In genomic region chrIII:13548982-13549381, ce11 we compare ENCODE assay signal across 2 worm cellular contexts.
TF ChIP-seq lines count a peak whose summit lies in the region.

Gene mmad-1 (minus strand): TSS chrIII:13549005.

TF ChIP-seq in whole organism, L1 larva, 84 proteins besides CTCF, POLR2A, EP300 and RAD21 (continued from another document):
- peak; percentile 31 for TF ChIP-seq ztf-4 (tag; optimal IDR thresholded peaks at IDR 0.05; lab: Kevin White, UChicago)
- no peak for TF ChIP-seq fkh-4 (tag; optimal IDR thresholded peaks at IDR 0.05; lab: Kevin White, UChicago; ENCODE audit: borderline replicate concordance)
- TF ChIP-seq egl-27 (tag; optimal IDR thresholded peaks at IDR 0.05; lab: Kevin White, UChicago), result no peak
- TF ChIP-seq pax-3 (tag; optimal IDR thresholded peaks at IDR 0.05; lab: Kevin White, UChicago), result no peak
- no peak for TF ChIP-seq ztf-11 (tag; optimal IDR thresholded peaks at IDR 0.05; lab: Kevin White, UChicago)
- TF ChIP-seq irx-1 (tag; optimal IDR thresholded peaks at IDR 0.05; lab: Kevin White, UChicago), result no peak
- TF ChIP-seq egl-13 (tag; optimal IDR thresholded peaks at IDR 0.05; lab: Kevin White, UChicago), result no peak
- no peak for TF ChIP-seq nhr-28 (tag; optimal IDR thresholded peaks at IDR 0.05; lab: Kevin White, UChicago)
- peak; percentile 63 for TF ChIP-seq nhr-47 (tag; optimal IDR thresholded peaks at IDR 0.05; lab: Kevin White, UChicago)
- no peak for TF ChIP-seq zip-4 (GFP tag; optimal IDR thresholded peaks at IDR 0.05; lab: Kevin White, UChicago)
- TF ChIP-seq sptf-1 (tag; optimal IDR thresholded peaks at IDR 0.05; lab: Kevin White, UChicago), result no peak
- TF ChIP-seq lsy-2 (tag; optimal IDR thresholded peaks at IDR 0.05; lab: Kevin White, UChicago), result peak; percentile 44 to 52
- TF ChIP-seq elt-3 (tag; optimal IDR thresholded peaks at IDR 0.05; lab: Kevin White, UChicago), result peak in 2 of 6 experiments; percentile 23 to 88
- peak; percentile 4 for TF ChIP-seq skn-1 (tag; optimal IDR thresholded peaks at IDR 0.05; lab: Kevin White, UChicago)
- no peak for TF ChIP-seq hlh-17 (GFP tag; optimal IDR thresholded peaks at IDR 0.05; lab: Kevin White, UChicago; ENCODE audit: borderline replicate concordance)
- TF ChIP-seq C16A3.4 (tag; optimal IDR thresholded peaks at IDR 0.05; lab: Kevin White, UChicago), result no peak
- no peak for TF ChIP-seq snpc-4 (tag; optimal IDR thresholded peaks at IDR 0.05; lab: Kevin White, UChicago)
- TF ChIP-seq ceh-82 (tag; optimal IDR thresholded peaks at IDR 0.05; lab: Kevin White, UChicago), result peak in 2 of 3 experiments; percentile 19 to 51
- TF ChIP-seq isw-1 (GFP tag; IDR thresholded peaks at IDR 0.05; lab: Robert Waterston, UW), result no peak
- no peak for TF ChIP-seq aha-1 (tag; optimal IDR thresholded peaks at IDR 0.05; lab: Kevin White, UChicago)
- peak in 1 of 2 experiments; percentile 73 for TF ChIP-seq mdl-1 (tag; optimal IDR thresholded peaks at IDR 0.05; lab: Kevin White, UChicago)
- peak; percentile 86 for TF ChIP-seq nhr-71 (tag; optimal IDR thresholded peaks at IDR 0.05; lab: Kevin White, UChicago)
- peak; percentile 73 for TF ChIP-seq fkh-8 (tag; optimal IDR thresholded peaks at IDR 0.05; lab: Kevin White, UChicago)
- no peak for TF ChIP-seq F16B12.6 (tag; optimal IDR thresholded peaks at IDR 0.05; lab: Kevin White, UChicago)
- TF ChIP-seq nhr-84 (tag; optimal IDR thresholded peaks at IDR 0.05; lab: Kevin White, UChicago), result no peak
- TF ChIP-seq unc-62 (GFP tag; optimal IDR thresholded peaks at IDR 0.05; lab: Kevin White, UChicago), result no peak
- TF ChIP-seq ama-1 (optimal IDR thresholded peaks at IDR 0.05; lab: Kevin White, UChicago), result peak; percentile 54
- TF ChIP-seq efl-3 (GFP tag; optimal IDR thresholded peaks at IDR 0.05; lab: Kevin White, UChicago), result no peak
- no peak for TF ChIP-seq pqm-1 (tag; optimal IDR thresholded peaks at IDR 0.05; lab: Kevin White, UChicago)
- TF ChIP-seq mep-1 (tag; optimal IDR thresholded peaks at IDR 0.05; lab: Kevin White, UChicago), result peak; percentile 73
- no peak for TF ChIP-seq C34B4.2 (tag; optimal IDR thresholded peaks at IDR 0.05; lab: Kevin White, UChicago)
- no peak for TF ChIP-seq lin-15B (tag; optimal IDR thresholded peaks at IDR 0.05; lab: Kevin White, UChicago)
- peak; percentile 24 for TF ChIP-seq elt-2 (tag; optimal IDR thresholded peaks at IDR 0.05; lab: Kevin White, UChicago)
- TF ChIP-seq unc-86 (tag; optimal IDR thresholded peaks at IDR 0.05; lab: Kevin White, UChicago), result no peak
- no peak for TF ChIP-seq hpl-2 (GFP tag; optimal IDR thresholded peaks at IDR 0.05; lab: Kevin White, UChicago)
- TF ChIP-seq Y116A8C.19 (tag; optimal IDR thresholded peaks at IDR 0.05; lab: Kevin White, UChicago; ENCODE audit: borderline replicate concordance), result no peak
- TF ChIP-seq tlp-1 (tag; optimal IDR thresholded peaks at IDR 0.05; lab: Kevin White, UChicago), result no peak
- TF ChIP-seq snu-23 (GFP tag; optimal IDR thresholded peaks at IDR 0.05; lab: Kevin White, UChicago), result peak; percentile 78
- no peak for TF ChIP-seq nhr-11 (tag; optimal IDR thresholded peaks at IDR 0.05; lab: Kevin White, UChicago)
- TF ChIP-seq mab-9 (GFP tag; IDR thresholded peaks at IDR 0.05; lab: Robert Waterston, UW), result no peak
- no peak for TF ChIP-seq grh-1 (GFP tag; IDR thresholded peaks at IDR 0.05; lab: Robert Waterston, UW)
- TF ChIP-seq blmp-1 (tag; optimal IDR thresholded peaks at IDR 0.05; lab: Kevin White, UChicago), result peak; percentile 90
- TF ChIP-seq ceh-90 (tag; optimal IDR thresholded peaks at IDR 0.05; lab: Kevin White, UChicago), result no peak
- TF ChIP-seq lir-3 (tag; optimal IDR thresholded peaks at IDR 0.05; lab: Kevin White, UChicago; ENCODE audit: poor library complexity), result no peak
- peak in 1 of 3 experiments; percentile 35 for TF ChIP-seq dpl-1 (GFP tag; optimal IDR thresholded peaks at IDR 0.05; lab: Kevin White, UChicago)
- peak; percentile 60 for TF ChIP-seq tbx-2 (tag; optimal IDR thresholded peaks at IDR 0.05; lab: Kevin White, UChicago)
- TF ChIP-seq ceh-8 (GFP tag; optimal IDR thresholded peaks at IDR 0.05; lab: Kevin White, UChicago), result peak; percentile 10
- TF ChIP-seq sup-37 (GFP tag; optimal IDR thresholded peaks at IDR 0.05; lab: Kevin White, UChicago), result no peak
- peak; percentile 71 for TF ChIP-seq nhr-90 (tag; optimal IDR thresholded peaks at IDR 0.05; lab: Kevin White, UChicago; ENCODE audit: poor library complexity)
- no peak for TF ChIP-seq mef-2 (tag; optimal IDR thresholded peaks at IDR 0.05; lab: Kevin White, UChicago)
- TF ChIP-seq unc-98 (GFP tag; IDR thresholded peaks at IDR 0.05; lab: Robert Waterston, UW), result no peak

TF ChIP-seq in whole organism, L4 larva, 104 proteins besides CTCF, POLR2A, EP300 and RAD21 (continued from another document):
- no peak for TF ChIP-seq nhr-10 (tag; optimal IDR thresholded peaks at IDR 0.05; lab: Kevin White, UChicago)
- no peak for TF ChIP-seq lim-7 (GFP tag; IDR thresholded peaks at IDR 0.05; lab: Robert Waterston, UW)
- no peak for TF ChIP-seq zfp-2 (tag; optimal IDR thresholded peaks at IDR 0.05; lab: Kevin White, UChicago)
- TF ChIP-seq set-16 (GFP tag; IDR thresholded peaks at IDR 0.05; lab: Robert Waterston, UW), result no peak
- peak; percentile 36 for TF ChIP-seq nhr-11 (tag; optimal IDR thresholded peaks at IDR 0.05; lab: Kevin White, UChicago)
- peak; percentile 31 for TF ChIP-seq ama-1 (optimal IDR thresholded peaks at IDR 0.05; lab: Kevin White, UChicago)
- TF ChIP-seq unc-62 (GFP tag; optimal IDR thresholded peaks at IDR 0.05 in 1 of 2; lab: Kevin White, UChicago), result peak in 1 of 2 experiments; percentile 46
- no peak for TF ChIP-seq unc-62 (tag; optimal IDR thresholded peaks at IDR 0.05; lab: Kevin White, UChicago)
- TF ChIP-seq mep-1 (tag; optimal IDR thresholded peaks at IDR 0.05; lab: Kevin White, UChicago), result peak; percentile 47
- TF ChIP-seq nhr-25 (tag; optimal IDR thresholded peaks at IDR 0.05; lab: Kevin White, UChicago; ENCODE audit: borderline replicate concordance, insufficient read depth), result no peak
- 0 out of 2 replicates have a peak, but pooled peaks have one; percentile 16 for TF ChIP-seq arid-1 (GFP tag; conservative IDR thresholded peaks at IDR 0.05; lab: Robert Waterston, UW)
- 0 out of 2 replicates have a peak, but pooled peaks have one; percentile 17 for TF ChIP-seq ceh-20 (GFP tag; IDR thresholded peaks at IDR 0.05; lab: Robert Waterston, UW)
- TF ChIP-seq hlh-30 (tag; optimal IDR thresholded peaks at IDR 0.05; lab: Kevin White, UChicago; ENCODE audit: insufficient read depth), result peak; percentile 84
- TF ChIP-seq lir-3 (tag; optimal IDR thresholded peaks at IDR 0.05; lab: Kevin White, UChicago), result no peak
- peak; percentile 3 for TF ChIP-seq ztf-7 (tag; optimal IDR thresholded peaks at IDR 0.05; lab: Kevin White, UChicago)
- TF ChIP-seq tag-97 (GFP tag; IDR thresholded peaks at IDR 0.05; lab: Robert Waterston, UW), result no peak
